Worm (Caenorhabditis elegans): ENCODE data around the gene F08F8.10.

DNA sequence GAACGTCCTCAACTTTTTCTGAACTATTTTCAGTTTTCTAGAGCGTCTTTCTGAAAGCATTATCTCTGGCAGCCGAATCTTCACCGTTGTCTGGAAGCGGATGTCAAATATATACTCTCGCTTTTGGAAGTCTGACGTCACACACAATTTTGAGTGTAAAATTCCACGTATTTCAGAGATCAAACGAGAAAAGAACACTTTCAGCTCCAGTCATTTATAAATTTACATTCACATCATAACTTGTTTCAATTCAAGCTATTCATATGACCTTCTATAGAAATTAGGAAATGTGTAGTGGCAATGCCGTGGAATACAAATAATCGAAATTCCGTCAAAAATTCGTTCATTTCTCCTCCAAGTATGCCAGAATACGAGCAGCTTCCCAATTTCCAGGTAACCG lies 8.4 kb upstream of the F08F8.10 start, which contains the start of gene F08F8.11:
- TF ChIP-seq snpc-4 (GFP tag; optimal IDR thresholded peaks at IDR 0.05) (no peak), snpc-4 (tag; optimal IDR thresholded peaks at IDR 0.05) (no peak), ceh-91 (GFP tag; IDR thresholded peaks at IDR 0.05) (no peak), nhr-90 (tag; optimal IDR thresholded peaks at IDR 0.05) (no peak), nhr-179 (tag; optimal IDR thresholded peaks at IDR 0.05) (no peak), cebp-2 (GFP tag; IDR thresholded peaks at IDR 0.05) (no peak)
